Worm (Caenorhabditis elegans) whole organism, L4 larva: ENCODE results near the gene C05D9.7.

Source experiments
- arid-1 ChIP-seq: fragments of 200-800 bp; sonication (Bioruptor generic); conservative IDR thresholded peaks from 2 replicates; pipeline ENCODE4 v1.3.6; 2022; ENCODE audit warnings: missing genetic modification reagents, missing genetic modification characterization, missing compliant biosample characterization
- ceh-82 ChIP-seq: sonication (generic microtip); optimal IDR thresholded peaks from 2 replicates; lab custom pipeline; 2017; ENCODE audit warnings: missing biosample characterization, missing genetic modification characterization
- dve-1 ChIP-seq: sonication (generic microtip); optimal IDR thresholded peaks from 2 replicates; lab custom pipeline; 2017; ENCODE audit warnings: antibody characterized with exemption, mild to moderate bottlenecking, missing genetic modification characterization, missing compliant biosample characterization; ENCODE audit not compliant: insufficient read depth
- hif-1 ChIP-seq, 2 experiments: sonication (generic microtip); optimal IDR thresholded peaks; 2 replicates each; lab custom pipeline; 2016 to 2017; ENCODE audit warnings: missing compliant biosample characterization in 2 of 2, missing genetic modification characterization in 2 of 2, missing genetic modification reagents in 2 of 2, missing genotype in 2 of 2, mild to moderate bottlenecking in 1 of 2
- nhr-6 ChIP-seq: fragments of 150-350 bp; optimal IDR thresholded peaks from 2 replicates; lab custom pipeline; 2014; ENCODE audit warnings: missing biosample characterization, missing genetic modification characterization
- nhr-76 ChIP-seq: fragments of 150-350 bp; optimal IDR thresholded peaks from 2 replicates; lab custom pipeline; 2014; ENCODE audit warnings: missing biosample characterization, missing genetic modification characterization
- snpc-4 ChIP-seq: fragments of 150-350 bp; optimal IDR thresholded peaks from 2 replicates; lab custom pipeline; 2014; ENCODE audit warnings: missing biosample characterization, missing genetic modification characterization
- vab-7 ChIP-seq: fragments of 200-800 bp; sonication (Bioruptor generic); IDR thresholded peaks from 2 replicates; pipeline ENCODE4 v1.3.6; 2022; ENCODE audit warnings: missing genetic modification reagents, missing genetic modification characterization, missing compliant biosample characterization

- no peak for TF ChIP-seq nhr-6 (tag; lab: Kevin White, UChicago)
- no peak for TF ChIP-seq dve-1 (tag; lab: Kevin White, UChicago)
- no peak for TF ChIP-seq snpc-4 (tag; lab: Kevin White, UChicago)
- no peak for TF ChIP-seq arid-1 (GFP tag; lab: Robert Waterston, UW)
- TF ChIP-seq vab-7 (GFP tag; lab: Robert Waterston, UW): no peak
- TF ChIP-seq hif-1 (tag; optimal IDR thresholded peaks at IDR 0.05; lab: Kevin White, UChicago): no peak
- TF ChIP-seq ceh-82 (tag; lab: Kevin White, UChicago): no peak
- TF ChIP-seq nhr-76 (tag; lab: Kevin White, UChicago): no peak
Measured at ce11 chrX:1141617-1142016, 22.4 kb upstream of the C05D9.7 start.
